Worm (Caenorhabditis elegans) whole organism, mixed stage, embryonic: ENCODE measurements around the gene fbxa-85.
"Not testable (repeated sequence)": the region's sequence is repeated elsewhere in the genome, so short reads cannot be mapped to it uniquely, and the experiment has no call there.

Experiments
- flh-1 ChIP-seq: fragments of 200-800 bp; sonication (Bioruptor generic); optimal IDR thresholded peaks from 2 replicates; lab custom pipeline; 2018; ENCODE audit warnings: mild to moderate bottlenecking, missing genetic modification characterization, moderate library complexity, missing compliant biosample characterization
- lin-13 ChIP-seq: fragments of 150-350 bp; optimal IDR thresholded peaks from 2 replicates; lab custom pipeline; 2014; ENCODE audit warnings: missing biosample characterization, missing genetic modification characterization
- lin-32 ChIP-seq: fragments of 200-800 bp; sonication (Bioruptor generic); optimal IDR thresholded peaks from 2 replicates; lab custom pipeline; 2018; ENCODE audit warnings: mild to moderate bottlenecking, missing genetic modification characterization, missing compliant biosample characterization
- mep-1 ChIP-seq: fragments of 150-350 bp; optimal IDR thresholded peaks from 2 replicates; lab custom pipeline; 2017; ENCODE audit warnings: missing biosample characterization, missing genetic modification reagents, missing genetic modification characterization, inconsistent platforms
- mls-2 ChIP-seq: sonication (generic microtip); optimal IDR thresholded peaks from 2 replicates; lab custom pipeline; 2016; ENCODE audit warnings: mild to moderate bottlenecking, missing genetic modification characterization, moderate library complexity, missing compliant biosample characterization
- nhr-12 ChIP-seq: fragments of 150-350 bp; optimal IDR thresholded peaks from 2 replicates; lab custom pipeline; 2014; ENCODE audit warnings: missing biosample characterization, missing genetic modification characterization
- nhr-2 ChIP-seq: fragments of 150-350 bp; optimal IDR thresholded peaks from 2 replicates; lab custom pipeline; 2014; ENCODE audit warnings: missing biosample characterization, missing genetic modification characterization
- nhr-237 ChIP-seq: fragments of 150-350 bp; optimal IDR thresholded peaks from 2 replicates; lab custom pipeline; 2014; ENCODE audit warnings: missing biosample characterization, missing genetic modification characterization
- nhr-76 ChIP-seq: sonication (generic microtip); optimal IDR thresholded peaks from 2 replicates; lab custom pipeline; 2017; ENCODE audit warnings: missing biosample characterization, missing genetic modification characterization
- pha-4 ChIP-seq: fragments of 150-350 bp; optimal IDR thresholded peaks from 2 replicates; lab custom pipeline; 2018; ENCODE audit warnings: missing biosample characterization, missing genetic modification reagents, missing genetic modification characterization
- snpc-4 ChIP-seq: fragments of 150-350 bp; optimal IDR thresholded peaks from 2 replicates; lab custom pipeline; 2014; ENCODE audit warnings: missing biosample characterization, missing genetic modification characterization
- unc-120 ChIP-seq: sonication (generic microtip); optimal IDR thresholded peaks from 2 replicates; lab custom pipeline; 2017; ENCODE audit warnings: missing genetic modification characterization, missing compliant biosample characterization; ENCODE audit not compliant: poor library complexity, severe bottlenecking
- zip-8 ChIP-seq: fragments of 150-350 bp; optimal IDR thresholded peaks from 2 replicates; lab custom pipeline; 2014; ENCODE audit warnings: missing biosample characterization, missing genetic modification characterization
- ztf-11 ChIP-seq: fragments of 150-350 bp; optimal IDR thresholded peaks from 2 replicates; lab custom pipeline; 2014; ENCODE audit warnings: missing biosample characterization, missing genetic modification characterization

ce11 chrV:17255028-17255427 is 3.9 kb upstream of the fbxa-85 start, which contains the start of gene srh-116:
- TF ChIP-seq lin-32 (GFP tag; lab: Kevin White, UChicago); mep-1 (tag; lab: Kevin White, UChicago); zip-8; pha-4 (tag; lab: Kevin White, UChicago); lin-13 (tag; lab: Kevin White, UChicago); snpc-4 (tag; lab: Kevin White, UChicago); unc-120 (tag; lab: Kevin White, UChicago); nhr-237 (tag; lab: Kevin White, UChicago); mls-2; nhr-76; nhr-2 (tag; lab: Kevin White, UChicago); flh-1; nhr-12; ztf-11 (tag; lab: Kevin White, UChicago): not testable (repeated sequence)
